Fruit fly (Drosophila melanogaster): ENCODE data around the gene CG8993.

The CG8993 gene

dm6 chr3L:2387816-2388215 lies 15.8 kb downstream of the CG8993 start:
- TF ChIP-seq EcR (GFP tag; optimal IDR thresholded peaks at IDR 0.05) (no peak), CG8478 (optimal IDR thresholded peaks at IDR 0.05) (no peak), pan (optimal IDR thresholded peaks at IDR 0.05) (no peak), Dll (optimal IDR thresholded peaks at IDR 0.05) (no peak), psq (optimal IDR thresholded peaks at IDR 0.05) (no peak), usp (GFP tag; optimal IDR thresholded peaks at IDR 0.05) (no peak)

dm6 chr3L:2388683-2389315 lies 16.8 kb downstream of the CG8993 start, which contains the start of gene Mzt1:
Gene Mzt1, plus strand, starts transcription at chr3L:2389265.
- no peak for TF ChIP-seq pan (optimal IDR thresholded peaks at IDR 0.05)
- no peak for TF ChIP-seq CG8478 (optimal IDR thresholded peaks at IDR 0.05)
- no peak for TF ChIP-seq usp (GFP tag; optimal IDR thresholded peaks at IDR 0.05)
- no peak for TF ChIP-seq EcR (GFP tag; optimal IDR thresholded peaks at IDR 0.05)
- no peak for TF ChIP-seq psq (optimal IDR thresholded peaks at IDR 0.05)
- no peak for TF ChIP-seq Dll (optimal IDR thresholded peaks at IDR 0.05)

dm6 chr3L:2390889-2391288 lies 18.9 kb downstream of the CG8993 start, which contains the start of the genes CG32298 and CG32299:
Gene CG32298, minus strand, starts transcription at chr3L:2390989.
Gene CG32299, minus strand, starts transcription at chr3L:2390989.
- no peak for TF ChIP-seq psq (optimal IDR thresholded peaks at IDR 0.05)
- no peak for TF ChIP-seq EcR (GFP tag; optimal IDR thresholded peaks at IDR 0.05)
- TF ChIP-seq pan (optimal IDR thresholded peaks at IDR 0.05) = no peak
- TF ChIP-seq usp (GFP tag; optimal IDR thresholded peaks at IDR 0.05) = no peak
- TF ChIP-seq CG8478 (optimal IDR thresholded peaks at IDR 0.05) = no peak
- no peak for TF ChIP-seq Dll (optimal IDR thresholded peaks at IDR 0.05)

- TF ChIP-seq EcR (GFP tag; optimal IDR thresholded peaks at IDR 0.05) = no peak
- no peak for TF ChIP-seq CG8478 (optimal IDR thresholded peaks at IDR 0.05)
- TF ChIP-seq usp (GFP tag; optimal IDR thresholded peaks at IDR 0.05) = no peak
- no peak for TF ChIP-seq psq (optimal IDR thresholded peaks at IDR 0.05)
- no peak for TF ChIP-seq Dll (optimal IDR thresholded peaks at IDR 0.05)
- no peak for TF ChIP-seq pan (optimal IDR thresholded peaks at IDR 0.05)
These were observed 20.9 kb downstream of the CG8993 start for dm6 chr3L:2392745-2393435.

- TF ChIP-seq usp (GFP tag; optimal IDR thresholded peaks at IDR 0.05) (no peak), CG8478 (optimal IDR thresholded peaks at IDR 0.05) (no peak), pan (optimal IDR thresholded peaks at IDR 0.05) (no peak), EcR (GFP tag; optimal IDR thresholded peaks at IDR 0.05) (no peak), psq (optimal IDR thresholded peaks at IDR 0.05) (no peak), Dll (optimal IDR thresholded peaks at IDR 0.05) (no peak)
These were observed 25.7 kb downstream of the CG8993 start for dm6 chr3L:2397571-2398187.

- no peak for TF ChIP-seq CG8478 (optimal IDR thresholded peaks at IDR 0.05)
These were observed 26.6 kb downstream of the CG8993 start for dm6 chr3L:2398636-2399035.

dm6 chr3L:2399788-2400187 lies 27.8 kb downstream of the CG8993 start:
- TF ChIP-seq EcR (GFP tag; optimal IDR thresholded peaks at IDR 0.05) (no peak), usp (GFP tag; optimal IDR thresholded peaks at IDR 0.05) (no peak), CG8478 (optimal IDR thresholded peaks at IDR 0.05) (no peak), Dll (optimal IDR thresholded peaks at IDR 0.05) (no peak), pan (optimal IDR thresholded peaks at IDR 0.05) (no peak), psq (optimal IDR thresholded peaks at IDR 0.05) (no peak)

- TF ChIP-seq pan (optimal IDR thresholded peaks at IDR 0.05) (no peak), EcR (GFP tag; optimal IDR thresholded peaks at IDR 0.05) (no peak), usp (GFP tag; optimal IDR thresholded peaks at IDR 0.05) (no peak), Dll (optimal IDR thresholded peaks at IDR 0.05) (no peak), psq (optimal IDR thresholded peaks at IDR 0.05) (no peak), CG8478 (optimal IDR thresholded peaks at IDR 0.05) (no peak)
These were observed 28.3 kb downstream of the CG8993 start for dm6 chr3L:2400227-2400840.

dm6 chr3L:2402206-2402605 lies 30.2 kb downstream of the CG8993 start:
- TF ChIP-seq usp (GFP tag; optimal IDR thresholded peaks at IDR 0.05) (no peak), CG8478 (optimal IDR thresholded peaks at IDR 0.05) (no peak), pan (optimal IDR thresholded peaks at IDR 0.05) (no peak), EcR (GFP tag; optimal IDR thresholded peaks at IDR 0.05) (no peak), psq (optimal IDR thresholded peaks at IDR 0.05) (no peak), Dll (optimal IDR thresholded peaks at IDR 0.05) (no peak)

- TF ChIP-seq Dll (optimal IDR thresholded peaks at IDR 0.05) (no peak), pan (optimal IDR thresholded peaks at IDR 0.05) (no peak), usp (GFP tag; optimal IDR thresholded peaks at IDR 0.05) (no peak), CG8478 (optimal IDR thresholded peaks at IDR 0.05) (no peak), EcR (GFP tag; optimal IDR thresholded peaks at IDR 0.05) (no peak), psq (optimal IDR thresholded peaks at IDR 0.05) (no peak)
These were observed 35.3 kb downstream of the CG8993 start for dm6 chr3L:2407271-2407670.

- no peak for TF ChIP-seq EcR (GFP tag; optimal IDR thresholded peaks at IDR 0.05)
These were observed 35.9 kb downstream of the CG8993 start for dm6 chr3L:2407945-2408344.

- TF ChIP-seq psq (optimal IDR thresholded peaks at IDR 0.05) (no peak), CG8478 (optimal IDR thresholded peaks at IDR 0.05) (no peak), pan (optimal IDR thresholded peaks at IDR 0.05) (no peak)
These were observed 37.3 kb downstream of the CG8993 start for dm6 chr3L:2409289-2409688.

Data from whole organism.